Fruit fly (Drosophila melanogaster) whole organism, embryonic: ENCODE data around the gene CG15446.

Experiments
- CG10654 ChIP-seq: fragments of 200-800 bp; sonication (Bioruptor generic); optimal IDR thresholded peaks from 2 replicates; lab custom pipeline; 2016; ENCODE audit warnings: missing biosample characterization, missing genetic modification characterization
- CG12942 ChIP-seq: fragments of 200-800 bp; sonication (Bioruptor generic); optimal IDR thresholded peaks from 3 replicates; lab custom pipeline; 2016; ENCODE audit warnings: missing biosample characterization, missing genetic modification characterization
- CG13287 ChIP-seq: fragments of 200-800 bp; sonication (Bioruptor generic); IDR thresholded peaks from 2 replicates; pipeline ENCODE4 v1.3.6; 2022; ENCODE audit warnings: missing biosample characterization, missing genetic modification characterization; ENCODE audit not compliant: partially characterized antibody
- CG13296 ChIP-seq: fragments of 200-800 bp; sonication (Bioruptor generic); optimal IDR thresholded peaks from 3 replicates; lab custom pipeline; 2018; ENCODE audit warnings: missing biosample characterization, mild to moderate bottlenecking, missing genetic modification characterization
- CG15479 ChIP-seq: fragments of 200-800 bp; sonication (Bioruptor generic); optimal IDR thresholded peaks from 3 replicates; lab custom pipeline; 2019; ENCODE audit warnings: missing biosample characterization, mild to moderate bottlenecking, missing genetic modification characterization, moderate library complexity
- CG16815 ChIP-seq: fragments of 200-800 bp; sonication (Bioruptor generic); optimal IDR thresholded peaks from 3 replicates; lab custom pipeline; 2017; ENCODE audit warnings: missing biosample characterization, mild to moderate bottlenecking, missing genetic modification characterization
- CG17385 ChIP-seq: fragments of 200-800 bp; sonication (Bioruptor generic); optimal IDR thresholded peaks from 3 replicates; lab custom pipeline; 2018; ENCODE audit warnings: missing biosample characterization, mild to moderate bottlenecking, missing genetic modification characterization
- CG2202 ChIP-seq: fragments of 200-800 bp; sonication (Bioruptor generic); optimal IDR thresholded peaks from 2 replicates; lab custom pipeline; 2018; ENCODE audit warnings: missing biosample characterization, mild to moderate bottlenecking, missing genetic modification characterization
- CG3281 ChIP-seq: fragments of 200-800 bp; sonication (Bioruptor generic); optimal IDR thresholded peaks from 3 replicates; lab custom pipeline; 2017; ENCODE audit warnings: missing biosample characterization, mild to moderate bottlenecking, missing genetic modification characterization
- CG4282 ChIP-seq: fragments of 200-800 bp; sonication (Bioruptor generic); optimal IDR thresholded peaks from 2 replicates; lab custom pipeline; 2016; ENCODE audit warnings: missing biosample characterization, missing genetic modification characterization
- CG6791 ChIP-seq: fragments of 200-800 bp; sonication (Bioruptor generic); IDR thresholded peaks from 3 replicates; pipeline ENCODE4 v1.3.6; 2022; ENCODE audit warnings: missing biosample characterization, missing genetic modification characterization; ENCODE audit not compliant: partially characterized antibody
- CG8290 ChIP-seq, 3 experiments: fragments of 200-800 bp; sonication (Bioruptor generic); optimal IDR thresholded peaks; 2 replicates each; lab custom pipeline; 2016 to 2019; ENCODE audit warnings: missing biosample characterization in 3 of 3, missing genetic modification characterization in 3 of 3, mild to moderate bottlenecking in 2 of 3, moderate library complexity in 1 of 3
- CG9727 ChIP-seq: fragments of 200-800 bp; sonication (Bioruptor generic); optimal IDR thresholded peaks from 3 replicates; lab custom pipeline; 2017; ENCODE audit warnings: missing biosample characterization, mild to moderate bottlenecking, missing genetic modification characterization
- Chrac-16 ChIP-seq: fragments of 200-800 bp; sonication (Bioruptor generic); optimal IDR thresholded peaks from 3 replicates; lab custom pipeline; 2016; ENCODE audit warnings: missing biosample characterization, missing genetic modification characterization
- Deaf1 ChIP-seq: fragments of 200-800 bp; optimal IDR thresholded peaks from 3 replicates; lab custom pipeline; 2019; ENCODE audit warnings: missing biosample characterization, mild to moderate bottlenecking, missing genetic modification characterization, moderate library complexity
- Dek ChIP-seq: fragments of 200-800 bp; sonication (Bioruptor generic); optimal IDR thresholded peaks from 3 replicates; lab custom pipeline; 2019; ENCODE audit warnings: missing biosample characterization, mild to moderate bottlenecking, missing genetic modification characterization, moderate library complexity
- Dfd ChIP-seq, 2 experiments: fragments of >200 bp; optimal IDR thresholded peaks; 2 replicates each; lab custom pipeline; 2017; ENCODE audit warnings: missing biosample characterization in 2 of 2, missing genetic modification characterization in 2 of 2
- Ets97D ChIP-seq: fragments of 200-800 bp; sonication (Bioruptor generic); optimal IDR thresholded peaks from 3 replicates; lab custom pipeline; 2016; ENCODE audit warnings: missing biosample characterization, missing genetic modification characterization
- Gsc ChIP-seq: fragments of 200-800 bp; sonication (Bioruptor generic); IDR thresholded peaks from 2 replicates; pipeline ENCODE4 v1.3.6; 2022; ENCODE audit warnings: missing biosample characterization, missing genetic modification characterization
- H15 ChIP-seq: fragments of 200-800 bp; sonication (Bioruptor generic); IDR thresholded peaks from 3 replicates; pipeline ENCODE4 v1.3.6; 2022; ENCODE audit warnings: missing biosample characterization, missing genetic modification characterization
- HLH54F ChIP-seq: fragments of 200-800 bp; sonication (Bioruptor generic); optimal IDR thresholded peaks from 3 replicates; lab custom pipeline; 2016; ENCODE audit warnings: missing biosample characterization, missing genetic modification characterization
- Hr78 ChIP-seq, 2 experiments: fragments of 200-800 bp in 1 of 2; fragments of >200 bp in 1 of 2; sonication (Bioruptor generic) in 1 of 2; optimal IDR thresholded peaks; 2 replicates each; lab custom pipeline; 2017 to 2019; ENCODE audit warnings: missing biosample characterization in 2 of 2, missing genetic modification characterization in 2 of 2, mild to moderate bottlenecking in 1 of 2, moderate library complexity in 1 of 2
- Lim3 ChIP-seq: fragments of 200-800 bp; sonication (Bioruptor generic); IDR thresholded peaks from 2 replicates; pipeline ENCODE4 v1.3.6; 2022; ENCODE audit warnings: missing biosample characterization, missing genetic modification characterization
- MBD-R2 ChIP-seq: fragments of 200-800 bp; sonication (Bioruptor generic); IDR thresholded peaks from 2 replicates; pipeline ENCODE4 v1.3.6; 2022; ENCODE audit warnings: missing biosample characterization, missing genetic modification characterization
- Rx ChIP-seq: fragments of 200-800 bp; sonication (Bioruptor generic); IDR thresholded peaks from 2 replicates; pipeline ENCODE4 v1.3.6; 2022; ENCODE audit warnings: missing biosample characterization, missing genetic modification characterization
- Taf1 ChIP-seq: fragments of 200-800 bp; sonication (Bioruptor generic); IDR thresholded peaks from 2 replicates; pipeline ENCODE4 v1.3.6; 2022; ENCODE audit warnings: missing biosample characterization, missing genetic modification characterization
- bab2 ChIP-seq: fragments of 200-800 bp; sonication (Bioruptor generic); optimal IDR thresholded peaks from 2 replicates; lab custom pipeline; 2016; ENCODE audit warnings: missing biosample characterization, missing genetic modification characterization
- danr ChIP-seq: fragments of 200-800 bp; sonication (Bioruptor generic); IDR thresholded peaks from 2 replicates; pipeline ENCODE4 v1.3.6; 2022; ENCODE audit warnings: missing biosample characterization, missing genetic modification characterization
- ewg ChIP-seq: fragments of 200-800 bp; sonication (Bioruptor generic); optimal IDR thresholded peaks from 3 replicates; lab custom pipeline; 2017; ENCODE audit warnings: mild to moderate bottlenecking, missing biosample characterization, missing genetic modification reagents, missing genetic modification characterization
- fd96Cb ChIP-seq: fragments of 200-800 bp; sonication (Bioruptor generic); optimal IDR thresholded peaks from 2 replicates; lab custom pipeline; 2018; ENCODE audit warnings: missing biosample characterization, mild to moderate bottlenecking, missing genetic modification characterization, moderate library complexity
- jing ChIP-seq: fragments of 200-800 bp; sonication (Bioruptor generic); optimal IDR thresholded peaks from 2 replicates; lab custom pipeline; 2018; ENCODE audit warnings: missing biosample characterization, mild to moderate bottlenecking, missing genetic modification characterization
- lab ChIP-seq: fragments of 200-800 bp; sonication (Bioruptor generic); optimal IDR thresholded peaks from 3 replicates; lab custom pipeline; 2017; ENCODE audit warnings: missing biosample characterization, missing genetic modification characterization, mild to moderate bottlenecking, moderate library complexity, missing genetic modification reagents
- maf-S ChIP-seq: fragments of 200-800 bp; sonication (Bioruptor generic); optimal IDR thresholded peaks from 2 replicates; lab custom pipeline; 2016; ENCODE audit warnings: missing biosample characterization, missing genetic modification characterization
- mld ChIP-seq: fragments of 200-800 bp; sonication (Bioruptor generic); IDR thresholded peaks from 3 replicates; pipeline ENCODE4 v1.3.6; 2022; ENCODE audit warnings: missing biosample characterization, missing genetic modification characterization; ENCODE audit not compliant: partially characterized antibody
- nau ChIP-seq: fragments of 200-800 bp; sonication (Bioruptor generic); optimal IDR thresholded peaks from 3 replicates; lab custom pipeline; 2017; ENCODE audit warnings: missing biosample characterization, mild to moderate bottlenecking, missing genetic modification characterization, missing genetic modification reagents
- sens ChIP-seq: fragments of 200-800 bp; sonication (Bioruptor generic); peaks from one replicate; lab custom pipeline; 2016; ENCODE audit warnings: missing biosample characterization, missing genetic modification characterization
- sima ChIP-seq: fragments of 200-800 bp; sonication (Bioruptor generic); optimal IDR thresholded peaks from 2 replicates; lab custom pipeline; 2016; ENCODE audit warnings: missing biosample characterization, missing genetic modification characterization
- sqz ChIP-seq: fragments of 200-800 bp; sonication (Bioruptor generic); optimal IDR thresholded peaks from 3 replicates; lab custom pipeline; 2018; ENCODE audit warnings: missing biosample characterization, mild to moderate bottlenecking, missing genetic modification characterization
- stc ChIP-seq: fragments of 200-800 bp; sonication (Bioruptor generic); IDR thresholded peaks from 2 replicates; pipeline ENCODE4 v1.3.6; 2022; ENCODE audit warnings: missing biosample characterization, missing genetic modification characterization
- stwl ChIP-seq: fragments of 200-800 bp; sonication (Bioruptor generic); optimal IDR thresholded peaks from 3 replicates; lab custom pipeline; 2018; ENCODE audit warnings: missing biosample characterization, mild to moderate bottlenecking, missing genetic modification characterization, moderate library complexity
- tio ChIP-seq: fragments of 200-800 bp; sonication (Bioruptor generic); optimal IDR thresholded peaks from 2 replicates; lab custom pipeline; 2017; ENCODE audit warnings: missing biosample characterization, missing genetic modification characterization, inconsistent platforms
- tna ChIP-seq: fragments of 200-800 bp; sonication (Bioruptor generic); IDR thresholded peaks from 2 replicates; pipeline ENCODE4 v1.3.6; 2022; ENCODE audit warnings: missing biosample characterization, missing genetic modification characterization; ENCODE audit not compliant: partially characterized antibody
- twi ChIP-seq: fragments of 200-800 bp; optimal IDR thresholded peaks from 2 replicates; lab custom pipeline; 2019; ENCODE audit warnings: missing biosample characterization, mild to moderate bottlenecking, missing genetic modification characterization, moderate library complexity
- zen2 ChIP-seq: fragments of 200-800 bp; sonication (Bioruptor generic); IDR thresholded peaks from 3 replicates; pipeline ENCODE4 v1.3.6; 2022; ENCODE audit warnings: missing biosample characterization, missing genetic modification characterization; ENCODE audit not compliant: partially characterized antibody

CG15446 gene

dm6 chrX:21116864-21117464 lies 15.0 kb upstream of the CG15446 start, which contains the start of the genes unc and CG15445 (continued):
- peak; percentile 84 for TF ChIP-seq CG13287 (GFP tag; lab: Robert Waterston, UW)
- TF ChIP-seq stwl (tag; lab: Kevin White, UChicago), result peak; percentile 92
- TF ChIP-seq, all 482 proteins: peak for 134

dm6 chrX:21106269-21106668 lies 4.3 kb upstream of the CG15446 start, which contains the start of gene CG1503:
TSS of gene CG1503 (minus strand) at chrX:21106369.
- TF ChIP-seq Lim3 (GFP tag; lab: Robert Waterston, UW) (no peak), CG16815 (GFP tag; lab: Kevin White, UChicago) (no peak), sima (no peak), maf-S (GFP tag; lab: Kevin White, UChicago) (no peak), twi (no peak), MBD-R2 (no peak), Hr78 (GFP tag; optimal IDR thresholded peaks at IDR 0.05; lab: Kevin White, UChicago) (no peak), nau (no peak), Rx (GFP tag; lab: Robert Waterston, UW) (no peak), H15 (GFP tag; lab: Robert Waterston, UW) (no peak), sqz (GFP tag; lab: Kevin White, UChicago) (no peak)

- peak; percentile 56 for TF ChIP-seq Deaf1 (tag; lab: Kevin White, UChicago)
- no peak for TF ChIP-seq danr (GFP tag; lab: Robert Waterston, UW)
Observed at dm6 chrX:21093544-21093943, 8.5 kb downstream of the CG15446 start, which contains the start of gene stg1. TSS of gene stg1 (plus strand) at chrX:21093844.

dm6 chrX:21083246-21083645 lies 18.8 kb downstream of the CG15446 start:
- TF ChIP-seq HLH54F (GFP tag; lab: Kevin White, UChicago), result no peak
- TF ChIP-seq CG17385 (GFP tag; lab: Kevin White, UChicago), result no peak
- peak; percentile 59 for TF ChIP-seq CG8290 (GFP tag; optimal IDR thresholded peaks at IDR 0.05; lab: Kevin White, UChicago)
- peak in 1 of 2 experiments; percentile 55 for TF ChIP-seq CG8290 (tag; optimal IDR thresholded peaks at IDR 0.05; lab: Kevin White, UChicago)
- no peak for TF ChIP-seq ewg
- TF ChIP-seq CG6791, result 0 out of 3 replicates have a peak, but pooled peaks have one; percentile 27
- no peak for TF ChIP-seq CG2202 (tag; lab: Kevin White, UChicago)
- TF ChIP-seq Ets97D (GFP tag; lab: Kevin White, UChicago), result no peak
- no peak for TF ChIP-seq jing (GFP tag; lab: Kevin White, UChicago)
- TF ChIP-seq Dfd (GFP tag; optimal IDR thresholded peaks at IDR 0.05; lab: Kevin White, UChicago), result peak in 1 of 2 experiments; percentile 61
- TF ChIP-seq tna (GFP tag; lab: Robert Waterston, UW), result no peak
- TF ChIP-seq zen2 (GFP tag; lab: Robert Waterston, UW), result no peak
- no peak for TF ChIP-seq stc (GFP tag; lab: Robert Waterston, UW)
- TF ChIP-seq CG9727 (GFP tag; lab: Kevin White, UChicago), result no peak
- no peak for TF ChIP-seq lab (GFP tag; lab: Kevin White, UChicago)
- TF ChIP-seq fd96Cb (tag; lab: Kevin White, UChicago), result no peak
- TF ChIP-seq CG3281 (GFP tag; lab: Kevin White, UChicago), result no peak
- no peak for TF ChIP-seq CG12942 (GFP tag; lab: Kevin White, UChicago)
- TF ChIP-seq H15 (GFP tag; lab: Robert Waterston, UW), result no peak
- TF ChIP-seq tio (GFP tag; lab: Kevin White, UChicago), result no peak
- TF ChIP-seq sima, result no peak
- no peak for TF ChIP-seq Taf1 (GFP tag; lab: Robert Waterston, UW)
- TF ChIP-seq sens (GFP tag; lab: Kevin White, UChicago), result peak; percentile 7
- no peak for TF ChIP-seq mld (GFP tag; lab: Robert Waterston, UW)
- TF ChIP-seq CG15479 (GFP tag; lab: Kevin White, UChicago), result no peak
- no peak for TF ChIP-seq CG4282 (GFP tag; lab: Kevin White, UChicago)
- no peak for TF ChIP-seq bab2 (GFP tag; lab: Kevin White, UChicago)
- TF ChIP-seq CG13296 (GFP tag; lab: Kevin White, UChicago), result no peak
- no peak for TF ChIP-seq Gsc
- TF ChIP-seq Chrac-16 (GFP tag; lab: Kevin White, UChicago), result no peak
- TF ChIP-seq Dek (tag; lab: Kevin White, UChicago), result no peak
- TF ChIP-seq CG10654 (GFP tag; lab: Kevin White, UChicago), result no peak
